Fruit fly (Drosophila melanogaster) whole organism, embryonic: ENCODE measurements around the gene CNPYb.

Experiments
- Blimp-1 ChIP-seq: fragments of 200-800 bp; sonication (Bioruptor generic); optimal IDR thresholded peaks from 3 replicates; lab custom pipeline; 2018; ENCODE audit warnings: missing biosample characterization, missing genetic modification characterization, mild to moderate bottlenecking, moderate library complexity, missing genetic modification reagents
- CG10565 ChIP-seq: fragments of 200-800 bp; sonication (Bioruptor generic); optimal IDR thresholded peaks from 3 replicates; lab custom pipeline; 2016; ENCODE audit warnings: missing biosample characterization, mild to moderate bottlenecking, missing genetic modification characterization
- CG12659 ChIP-seq: fragments of 200-800 bp; sonication (Bioruptor generic); optimal IDR thresholded peaks from 3 replicates; lab custom pipeline; 2017; ENCODE audit warnings: mild to moderate bottlenecking, missing biosample characterization, missing genetic modification reagents, missing genetic modification characterization
- CG13296 ChIP-seq: fragments of 200-800 bp; sonication (Bioruptor generic); optimal IDR thresholded peaks from 3 replicates; lab custom pipeline; 2018; ENCODE audit warnings: missing biosample characterization, mild to moderate bottlenecking, missing genetic modification characterization
- CG14441 ChIP-seq: fragments of 200-800 bp; sonication (Bioruptor generic); IDR thresholded peaks from 2 replicates; pipeline ENCODE4 v1.3.6; 2022; ENCODE audit warnings: missing biosample characterization, missing genetic modification characterization
- CG14965 ChIP-seq: fragments of 200-800 bp; sonication (Bioruptor generic); optimal IDR thresholded peaks from 2 replicates; lab custom pipeline; 2016; ENCODE audit warnings: missing biosample characterization, missing genetic modification characterization, borderline replicate concordance
- CG15011 ChIP-seq: fragments of 200-800 bp; sonication (Bioruptor generic); optimal IDR thresholded peaks from 3 replicates; lab custom pipeline; 2018; ENCODE audit warnings: missing biosample characterization, mild to moderate bottlenecking, missing genetic modification characterization
- CG16863 ChIP-seq: fragments of 200-800 bp; sonication (Bioruptor generic); optimal IDR thresholded peaks from 3 replicates; lab custom pipeline; 2016; ENCODE audit warnings: missing biosample characterization, missing genetic modification characterization
- CG17385 ChIP-seq: fragments of 200-800 bp; sonication (Bioruptor generic); optimal IDR thresholded peaks from 3 replicates; lab custom pipeline; 2018; ENCODE audit warnings: missing biosample characterization, mild to moderate bottlenecking, missing genetic modification characterization
- CG2712 ChIP-seq: fragments of 200-800 bp; optimal IDR thresholded peaks from 3 replicates; lab custom pipeline; 2019; ENCODE audit warnings: missing biosample characterization, mild to moderate bottlenecking, missing genetic modification characterization, moderate library complexity
- CG30020 ChIP-seq: fragments of 200-800 bp; optimal IDR thresholded peaks from 2 replicates; lab custom pipeline; 2019; ENCODE audit warnings: missing biosample characterization, mild to moderate bottlenecking, missing genetic modification characterization, moderate library complexity
- CG31224 ChIP-seq: fragments of 200-800 bp; sonication (Bioruptor generic); IDR thresholded peaks from 2 replicates; pipeline ENCODE4 v1.3.6; 2022; ENCODE audit warnings: missing biosample characterization, missing genetic modification characterization
- CG31441 ChIP-seq: fragments of 200-800 bp; sonication (Bioruptor generic); IDR thresholded peaks from 2 replicates; pipeline ENCODE4 v1.3.6; 2022; ENCODE audit warnings: missing biosample characterization, missing genetic modification characterization
- CG3407 ChIP-seq: fragments of 200-800 bp; sonication (Bioruptor generic); optimal IDR thresholded peaks from 2 replicates; lab custom pipeline; 2018; ENCODE audit warnings: missing biosample characterization, mild to moderate bottlenecking, missing genetic modification characterization
- CG34376 ChIP-seq: fragments of 200-800 bp; sonication (Bioruptor generic); optimal IDR thresholded peaks from 2 replicates; lab custom pipeline; 2018; ENCODE audit warnings: missing biosample characterization, mild to moderate bottlenecking, missing genetic modification characterization
- CG7271 ChIP-seq: fragments of 200-800 bp; sonication (Bioruptor generic); optimal IDR thresholded peaks from 2 replicates; lab custom pipeline; 2018; ENCODE audit warnings: missing biosample characterization, mild to moderate bottlenecking, missing genetic modification characterization, moderate library complexity
- CG9727 ChIP-seq: fragments of 200-800 bp; sonication (Bioruptor generic); optimal IDR thresholded peaks from 3 replicates; lab custom pipeline; 2017; ENCODE audit warnings: missing biosample characterization, mild to moderate bottlenecking, missing genetic modification characterization
- CG9876 ChIP-seq: fragments of 200-800 bp; sonication (Bioruptor generic); optimal IDR thresholded peaks from 2 replicates; lab custom pipeline; 2016; ENCODE audit warnings: missing biosample characterization, missing genetic modification characterization
- Dref ChIP-seq: fragments of 200-800 bp; sonication (Bioruptor generic); IDR thresholded peaks from 2 replicates; pipeline ENCODE4 v1.3.6; 2022; ENCODE audit warnings: missing biosample characterization, missing genetic modification characterization
- E2f1 ChIP-seq: fragments of 200-800 bp; sonication (Bioruptor generic); IDR thresholded peaks from 2 replicates; pipeline ENCODE4 v1.3.6; 2022; ENCODE audit warnings: missing biosample characterization, missing genetic modification characterization
- HLHmδ ChIP-seq: fragments of 200-800 bp; sonication (Bioruptor generic); optimal IDR thresholded peaks from 2 replicates; lab custom pipeline; 2018; ENCODE audit warnings: missing biosample characterization, mild to moderate bottlenecking, missing genetic modification characterization, moderate library complexity
- HmgZ ChIP-seq: fragments of 200-800 bp; sonication (Bioruptor generic); optimal IDR thresholded peaks from 2 replicates; lab custom pipeline; 2018; ENCODE audit warnings: missing biosample characterization, mild to moderate bottlenecking, missing genetic modification characterization
- Jarid2 ChIP-seq: fragments of 200-800 bp; sonication (Bioruptor generic); optimal IDR thresholded peaks from 3 replicates; lab custom pipeline; 2017; ENCODE audit warnings: mild to moderate bottlenecking, missing biosample characterization, missing genetic modification reagents, missing genetic modification characterization
- MBD-R2 ChIP-seq: fragments of 200-800 bp; sonication (Bioruptor generic); IDR thresholded peaks from 2 replicates; pipeline ENCODE4 v1.3.6; 2022; ENCODE audit warnings: missing biosample characterization, missing genetic modification characterization
- Max ChIP-seq: fragments of 200-800 bp; sonication (Bioruptor generic); optimal IDR thresholded peaks from 2 replicates; lab custom pipeline; 2016; ENCODE audit warnings: missing biosample characterization, mild to moderate bottlenecking, missing genetic modification characterization
- Nf-YA ChIP-seq: fragments of 200-800 bp; sonication (Bioruptor generic); IDR thresholded peaks from 2 replicates; pipeline ENCODE4 v1.3.6; 2022; ENCODE audit warnings: missing biosample characterization, missing genetic modification characterization
- Nf-YB ChIP-seq: fragments of 200-800 bp; sonication (Bioruptor generic); optimal IDR thresholded peaks from 3 replicates; lab custom pipeline; 2019; ENCODE audit warnings: missing biosample characterization, mild to moderate bottlenecking, missing genetic modification characterization, moderate library complexity
- Oli ChIP-seq: fragments of 200-800 bp; sonication (Bioruptor generic); optimal IDR thresholded peaks from 2 replicates; lab custom pipeline; 2018; ENCODE audit warnings: missing biosample characterization, mild to moderate bottlenecking, missing genetic modification characterization, moderate library complexity
- Poxn ChIP-seq: fragments of 200-800 bp; sonication (Bioruptor generic); IDR thresholded peaks from 2 replicates; pipeline ENCODE4 v1.3.6; 2022; ENCODE audit warnings: missing biosample characterization, missing genetic modification characterization
- ac ChIP-seq: fragments of 200-800 bp; sonication (Bioruptor generic); optimal IDR thresholded peaks from 3 replicates; lab custom pipeline; 2017; ENCODE audit warnings: missing biosample characterization, mild to moderate bottlenecking, missing genetic modification characterization
- ara ChIP-seq: fragments of 200-800 bp; sonication (Bioruptor generic); IDR thresholded peaks from 2 replicates; pipeline ENCODE4 v1.3.6; 2022; ENCODE audit warnings: missing biosample characterization, missing genetic modification characterization
- cad ChIP-seq: fragments of >200 bp; optimal IDR thresholded peaks from 2 replicates; lab custom pipeline; 2017; ENCODE audit warnings: missing biosample characterization, missing genetic modification characterization
- cas ChIP-seq: fragments of 200-800 bp; sonication (Bioruptor generic); IDR thresholded peaks from 2 replicates; pipeline ENCODE4 v1.3.6; 2022; ENCODE audit warnings: missing biosample characterization, missing genetic modification characterization
- ci ChIP-seq: fragments of 200-800 bp; sonication (Bioruptor generic); IDR thresholded peaks from 3 replicates; pipeline ENCODE4 v1.3.6; 2022; ENCODE audit warnings: missing biosample characterization, missing genetic modification characterization
- corto ChIP-seq: fragments of 200-800 bp; sonication (Bioruptor generic); optimal IDR thresholded peaks from 2 replicates; lab custom pipeline; 2016; ENCODE audit warnings: missing biosample characterization, mild to moderate bottlenecking, missing genetic modification characterization, moderate library complexity
- dpn ChIP-seq, 2 experiments: fragments of 200-800 bp; sonication (Bioruptor generic); optimal IDR thresholded peaks; 3 replicates each; lab custom pipeline; 2016; ENCODE audit warnings: missing biosample characterization in 2 of 2, missing genetic modification characterization in 2 of 2
- fd64A ChIP-seq: fragments of 200-800 bp; sonication (Bioruptor generic); optimal IDR thresholded peaks from 3 replicates; lab custom pipeline; 2018; ENCODE audit warnings: missing biosample characterization, mild to moderate bottlenecking, missing genetic modification characterization
- grau ChIP-seq: fragments of 200-800 bp; optimal IDR thresholded peaks from 3 replicates; lab custom pipeline; 2019; ENCODE audit warnings: missing biosample characterization, mild to moderate bottlenecking, missing genetic modification characterization, moderate library complexity
- her ChIP-seq: fragments of 200-800 bp; sonication (Bioruptor generic); optimal IDR thresholded peaks from 2 replicates; lab custom pipeline; 2016; ENCODE audit warnings: missing biosample characterization, missing genetic modification characterization
- lmd ChIP-seq: fragments of 200-800 bp; sonication (Bioruptor generic); IDR thresholded peaks from 2 replicates; pipeline ENCODE4 v1.3.6; 2022; ENCODE audit warnings: missing biosample characterization, missing genetic modification characterization
- nom ChIP-seq: fragments of 200-800 bp; sonication (Bioruptor generic); optimal IDR thresholded peaks from 2 replicates; lab custom pipeline; 2017; ENCODE audit warnings: missing biosample characterization, missing genetic modification characterization, mild to moderate bottlenecking, moderate library complexity, missing genetic modification reagents
- odd ChIP-seq: fragments of 200-800 bp; sonication (Bioruptor generic); optimal IDR thresholded peaks from 2 replicates; lab custom pipeline; 2017; ENCODE audit warnings: missing biosample characterization, mild to moderate bottlenecking, missing genetic modification characterization
- scrt ChIP-seq: fragments of 200-800 bp; sonication (Bioruptor generic); optimal IDR thresholded peaks from 2 replicates; lab custom pipeline; 2018; ENCODE audit warnings: missing biosample characterization, mild to moderate bottlenecking, missing genetic modification characterization, moderate library complexity
- slou ChIP-seq: fragments of 200-800 bp; sonication (Bioruptor generic); optimal IDR thresholded peaks from 3 replicates; lab custom pipeline; 2016; ENCODE audit warnings: missing biosample characterization, missing genetic modification characterization
- tgo ChIP-seq: fragments of 200-800 bp; sonication (Bioruptor generic); IDR thresholded peaks from 3 replicates; pipeline ENCODE4 v1.3.6; 2022; ENCODE audit warnings: missing biosample characterization, missing genetic modification characterization
- trem ChIP-seq: fragments of 200-800 bp; optimal IDR thresholded peaks from 3 replicates; lab custom pipeline; 2019; ENCODE audit warnings: missing biosample characterization, mild to moderate bottlenecking, missing genetic modification characterization, moderate library complexity
- ttk ChIP-seq: fragments of 200-800 bp; sonication (Bioruptor generic); IDR thresholded peaks from 2 replicates; pipeline ENCODE4 v2.1.2; 2022; ENCODE audit warnings: missing biosample characterization, missing genetic modification characterization
- vnd ChIP-seq: fragments of 200-800 bp; sonication (Bioruptor generic); IDR thresholded peaks from 3 replicates; pipeline ENCODE4 v1.3.6; 2022; ENCODE audit warnings: missing biosample characterization, missing genetic modification characterization; ENCODE audit not compliant: partially characterized antibody
- zen ChIP-seq: fragments of 200-800 bp; sonication (Bioruptor generic); optimal IDR thresholded peaks from 3 replicates; lab custom pipeline; 2018; ENCODE audit warnings: missing biosample characterization, mild to moderate bottlenecking, missing genetic modification characterization, moderate library complexity

The CNPYb gene

dm6 chr3L:19079798-19080691 lies 16.0 kb downstream of the CNPYb start (continued):
- TF ChIP-seq ttk (GFP tag; lab: Robert Waterston, UW) (no peak), Oli (tag; lab: Kevin White, UChicago) (peak; percentile 59), grau (tag; lab: Kevin White, UChicago) (peak; percentile 23), slou (no peak), HLHmδ (GFP tag; lab: Kevin White, UChicago) (no peak), Jarid2 (no peak), ara (GFP tag; lab: Robert Waterston, UW) (no peak), fd64A (no peak), corto (no peak), CG13296 (GFP tag; lab: Kevin White, UChicago) (peak; percentile 15), Nf-YB (GFP tag; lab: Kevin White, UChicago) (no peak), ci (GFP tag; lab: Robert Waterston, UW) (no peak; the same call in 2 of the 3 replicates), CG2712 (tag; lab: Kevin White, UChicago) (peak; percentile 39), CG17385 (peak; percentile 14), zen (tag; lab: Kevin White, UChicago) (no peak), Dref (GFP tag; lab: Robert Waterston, UW) (no peak), CG3407 (no peak), lmd (no peak; the same call in 1 of the 2 replicates), E2f1 (GFP tag; lab: Robert Waterston, UW) (no peak), HmgZ (tag; lab: Kevin White, UChicago) (no peak), Poxn (no peak), vnd (GFP tag; lab: Robert Waterston, UW) (no peak), CG14965 (GFP tag; lab: Kevin White, UChicago) (no peak), CG14441 (GFP tag; lab: Robert Waterston, UW) (no peak), CG30020 (no peak), her (GFP tag; lab: Kevin White, UChicago) (no peak), Nf-YA (GFP tag; lab: Robert Waterston, UW) (no peak), tgo (no peak), dpn (GFP tag; optimal IDR thresholded peaks at IDR 0.05; lab: Kevin White, UChicago) (peak in 1 of 2 experiments; percentile 23), MBD-R2 (GFP tag; lab: Robert Waterston, UW) (no peak), CG10565 (GFP tag; lab: Kevin White, UChicago) (no peak), CG31441 (0 out of 2 replicates have a peak, but pooled peaks have one; percentile 35), scrt (GFP tag; lab: Kevin White, UChicago) (peak; percentile 12), CG34376 (GFP tag; lab: Kevin White, UChicago) (no peak), trem (tag; lab: Kevin White, UChicago) (no peak), nom (GFP tag; lab: Kevin White, UChicago) (peak; percentile 20), Blimp-1 (no peak), CG31224 (GFP tag; lab: Robert Waterston, UW) (no peak), CG15011 (no peak), CG7271 (no peak), CG12659 (peak; percentile 44), ac (GFP tag; lab: Kevin White, UChicago) (no peak), cad (GFP tag; lab: Kevin White, UChicago) (no peak), CG9876 (GFP tag; lab: Kevin White, UChicago) (no peak), cas (GFP tag; lab: Robert Waterston, UW) (no peak), CG16863 (GFP tag; lab: Kevin White, UChicago) (peak; percentile 7), odd (GFP tag; lab: Kevin White, UChicago) (no peak), Max (GFP tag; lab: Kevin White, UChicago) (no peak), CG9727 (GFP tag; lab: Kevin White, UChicago) (peak; percentile 37)
